Fruit fly (Drosophila melanogaster): ENCODE data around the gene CG10280.

CG10280 gene

dm6 chr3R:5993857-5994256, 17.9 kb downstream of the CG10280 start:
- TF ChIP-seq CTCF (optimal IDR thresholded peaks at IDR 0.05): no peak
- no peak for TF ChIP-seq CG8478 (optimal IDR thresholded peaks at IDR 0.05)

- TF ChIP-seq CTCF (optimal IDR thresholded peaks at IDR 0.05) (no peak), CG8478 (optimal IDR thresholded peaks at IDR 0.05) (no peak)
These were observed 35.0 kb downstream of the CG10280 start, which contains the start of gene Obp83b for dm6 chr3R:5976717-5977116. Gene Obp83b (minus strand): TSS chr3R:5976817.

- no peak for TF ChIP-seq CG8478 (optimal IDR thresholded peaks at IDR 0.05)
- no peak for TF ChIP-seq CTCF (optimal IDR thresholded peaks at IDR 0.05)
These were observed 36.6 kb downstream of the CG10280 start, which contains the start of gene Obp83a for dm6 chr3R:5975145-5975544. Gene Obp83a (minus strand): TSS chr3R:5975245.

dm6 chr3R:5960887-5961286, 50.8 kb downstream of the CG10280 start, which contains the start of gene CG11373:
Gene CG11373 (minus strand): TSS chr3R:5960987.
- TF ChIP-seq CG8478 (optimal IDR thresholded peaks at IDR 0.05) (no peak), CTCF (optimal IDR thresholded peaks at IDR 0.05) (no peak)
